Worm (Caenorhabditis elegans) whole organism, L4 larva: ENCODE data around the gene C05G5.5.

Experiments
- D1046.2 ChIP-seq: fragments of 200-800 bp; sonication (Bioruptor generic); IDR thresholded peaks from 2 replicates; pipeline ENCODE4 v1.3.6; 2022; ENCODE audit warnings: missing genetic modification characterization, missing compliant biosample characterization
- F37D6.2 ChIP-seq: sonication (generic microtip); optimal IDR thresholded peaks from 2 replicates; lab custom pipeline; 2016; ENCODE audit warnings: mild to moderate bottlenecking, missing genetic modification characterization, missing compliant biosample characterization
- T20F7.1 ChIP-seq: fragments of 200-800 bp; sonication (Bioruptor generic); optimal IDR thresholded peaks from 2 replicates; lab custom pipeline; 2018; ENCODE audit warnings: mild to moderate bottlenecking, missing genetic modification characterization, missing compliant biosample characterization
- Y48G9A.11 ChIP-seq: fragments of 200-800 bp; sonication (Bioruptor generic); IDR thresholded peaks from 2 replicates; pipeline ENCODE4 v1.3.6; 2022; ENCODE audit warnings: missing genetic modification reagents, missing genetic modification characterization, missing compliant biosample characterization
- Y5F2A.4 ChIP-seq: fragments of 200-800 bp; sonication (Bioruptor generic); optimal IDR thresholded peaks from 2 replicates; lab custom pipeline; 2018; ENCODE audit warnings: mild to moderate bottlenecking, missing genetic modification characterization, missing compliant biosample characterization
- Y75B8A.6 ChIP-seq: fragments of 200-800 bp; sonication (Bioruptor generic); IDR thresholded peaks from 2 replicates; pipeline ENCODE4 v1.3.6; 2022; ENCODE audit warnings: missing genetic modification reagents, missing genetic modification characterization, missing compliant biosample characterization
- ZK546.5 ChIP-seq, 2 experiments: sonication (generic microtip); optimal IDR thresholded peaks; 2 replicates each; lab custom pipeline; 2017; ENCODE audit warnings: missing biosample characterization in 2 of 2, missing genetic modification characterization in 2 of 2
- ama-1 ChIP-seq: fragments of 150-350 bp; optimal IDR thresholded peaks from 2 replicates; lab custom pipeline; 2014; ENCODE audit warnings: inconsistent platforms, mixed read lengths
- arid-1 ChIP-seq: fragments of 200-800 bp; sonication (Bioruptor generic); conservative IDR thresholded peaks from 2 replicates; pipeline ENCODE4 v1.3.6; 2022; ENCODE audit warnings: missing genetic modification reagents, missing genetic modification characterization, missing compliant biosample characterization
- attf-4 ChIP-seq: sonication (generic microtip); optimal IDR thresholded peaks from 3 replicates; lab custom pipeline; 2017; ENCODE audit warnings: missing biosample characterization, missing genetic modification characterization
- ceh-44 ChIP-seq: fragments of 200-800 bp; sonication (Bioruptor generic); IDR thresholded peaks from 2 replicates; pipeline ENCODE4 v1.3.6; 2022; ENCODE audit warnings: missing genetic modification reagents, missing genetic modification characterization, missing compliant biosample characterization
- ces-1 ChIP-seq: fragments of 150-350 bp; sonication (generic microtip); optimal IDR thresholded peaks from 4 replicates; lab custom pipeline; 2014; ENCODE audit warnings: missing biosample characterization, missing genetic modification reagents, missing genetic modification characterization
- cey-2 ChIP-seq: sonication (generic microtip); optimal IDR thresholded peaks from 3 replicates; lab custom pipeline; 2017; ENCODE audit warnings: missing genetic modification characterization, mild to moderate bottlenecking, missing compliant biosample characterization, antibody characterized with exemption, borderline replicate concordance; ENCODE audit not compliant: insufficient read depth
- daf-12 ChIP-seq: fragments of 150-350 bp; optimal IDR thresholded peaks from 2 replicates; lab custom pipeline; 2014; ENCODE audit warnings: missing biosample characterization, missing genetic modification reagents, missing genetic modification characterization
- daf-16 ChIP-seq, 3 experiments: sonication (generic microtip); optimal IDR thresholded peaks; 2 replicates each; lab custom pipeline; 2016 to 2017; ENCODE audit warnings: missing genetic modification characterization in 3 of 3, missing genetic modification reagents in 3 of 3, mild to moderate bottlenecking in 2 of 3, missing compliant biosample characterization in 2 of 3, missing biosample characterization in 1 of 3, moderate library complexity in 1 of 3
- dmd-6 ChIP-seq: fragments of 200-800 bp; sonication (Bioruptor generic); IDR thresholded peaks from 2 replicates; pipeline ENCODE4 v1.3.6; 2022; ENCODE audit warnings: missing genetic modification reagents, missing genetic modification characterization, missing compliant biosample characterization
- dmd-8 ChIP-seq: fragments of 200-800 bp; sonication (Bioruptor generic); IDR thresholded peaks from 2 replicates; pipeline ENCODE4 v1.3.6; 2022; ENCODE audit warnings: missing genetic modification characterization, missing compliant biosample characterization
- dmd-9 ChIP-seq: fragments of 200-800 bp; sonication (Bioruptor generic); IDR thresholded peaks from 2 replicates; pipeline ENCODE4 v1.3.6; 2022; ENCODE audit warnings: missing genetic modification reagents, missing genetic modification characterization, missing compliant biosample characterization
- egl-27 ChIP-seq: sonication (generic microtip); optimal IDR thresholded peaks from 3 replicates; lab custom pipeline; 2017; ENCODE audit warnings: missing biosample characterization, missing genetic modification reagents, missing genetic modification characterization
- egl-43 ChIP-seq: fragments of 200-800 bp; sonication (Bioruptor generic); IDR thresholded peaks from 2 replicates; pipeline ENCODE4 v1.3.6; 2022; ENCODE audit warnings: missing genetic modification reagents, missing genetic modification characterization, missing compliant biosample characterization
- fkh-10 ChIP-seq: fragments of 150-350 bp; optimal IDR thresholded peaks from 2 replicates; lab custom pipeline; 2014; ENCODE audit warnings: missing biosample characterization, missing genetic modification reagents, missing genetic modification characterization
- fos-1 ChIP-seq: fragments of 150-350 bp; optimal IDR thresholded peaks from 2 replicates; lab custom pipeline; 2014; ENCODE audit warnings: missing biosample characterization, missing genetic modification characterization
- hlh-11 ChIP-seq: fragments of 200-800 bp; sonication (Bioruptor generic); optimal IDR thresholded peaks from 2 replicates; lab custom pipeline; 2018; ENCODE audit warnings: mild to moderate bottlenecking, missing genetic modification characterization, missing compliant biosample characterization
- lin-13 ChIP-seq: fragments of 150-350 bp; optimal IDR thresholded peaks from 2 replicates; lab custom pipeline; 2014; ENCODE audit warnings: missing biosample characterization, missing genetic modification reagents, missing genetic modification characterization
- lin-29 ChIP-seq: fragments of 200-800 bp; sonication (Bioruptor generic); IDR thresholded peaks from 2 replicates; pipeline ENCODE4 v1.3.6; 2022; ENCODE audit warnings: missing genetic modification reagents, missing genetic modification characterization, missing compliant biosample characterization
- lsy-2 ChIP-seq, 2 experiments: fragments of 150-350 bp in 1 of 2; sonication (generic microtip) in 1 of 2; optimal IDR thresholded peaks; 2 replicates each; lab custom pipeline; 2014 to 2017; ENCODE audit warnings: missing biosample characterization in 2 of 2, missing genetic modification characterization in 2 of 2
- madf-5 ChIP-seq, 2 experiments: fragments of 200-800 bp; sonication (Bioruptor generic); IDR thresholded peaks; 2 replicates each; pipeline ENCODE4 v1.3.6; 2022; ENCODE audit warnings: missing compliant biosample characterization in 2 of 2, missing genetic modification characterization in 2 of 2
- mdl-1 ChIP-seq, 2 experiments: fragments of 150-350 bp in 1 of 2; sonication (generic microtip) in 1 of 2; optimal IDR thresholded peaks; 2 replicates each; lab custom pipeline; 2014 to 2017; ENCODE audit warnings: missing biosample characterization in 2 of 2, missing genetic modification characterization in 2 of 2
- mep-1 ChIP-seq: fragments of 150-350 bp; sonication (generic microtip); optimal IDR thresholded peaks from 3 replicates; lab custom pipeline; 2014; ENCODE audit warnings: missing biosample characterization, missing genetic modification characterization
- mes-2 ChIP-seq: sonication (generic microtip); optimal IDR thresholded peaks from 2 replicates; lab custom pipeline; 2016; ENCODE audit warnings: missing genotype, mild to moderate bottlenecking, missing genetic modification characterization, missing compliant biosample characterization; ENCODE audit not compliant: poor library complexity, severe bottlenecking
- mxl-2 ChIP-seq: fragments of 200-800 bp; sonication (Bioruptor generic); conservative IDR thresholded peaks from 2 replicates; pipeline ENCODE4 v1.3.6; 2022; ENCODE audit warnings: missing genetic modification reagents, missing genetic modification characterization, missing compliant biosample characterization
- nhr-10 ChIP-seq: fragments of 150-350 bp; optimal IDR thresholded peaks from 2 replicates; lab custom pipeline; 2014; ENCODE audit warnings: missing biosample characterization, missing genetic modification characterization
- nhr-237 ChIP-seq: sonication (generic microtip); optimal IDR thresholded peaks from 2 replicates; lab custom pipeline; 2017; ENCODE audit warnings: missing biosample characterization, missing genetic modification characterization
- nhr-28 ChIP-seq: fragments of 150-350 bp; optimal IDR thresholded peaks from 2 replicates; lab custom pipeline; 2014; ENCODE audit warnings: missing biosample characterization, missing genetic modification characterization
- nhr-48 ChIP-seq: sonication (generic microtip); optimal IDR thresholded peaks from 2 replicates; lab custom pipeline; 2016; ENCODE audit warnings: mild to moderate bottlenecking, missing genetic modification characterization, missing compliant biosample characterization
- nhr-76 ChIP-seq: fragments of 150-350 bp; optimal IDR thresholded peaks from 2 replicates; lab custom pipeline; 2014; ENCODE audit warnings: missing biosample characterization, missing genetic modification characterization
- pha-4 ChIP-seq, 2 experiments: fragments of 150-350 bp in 1 of 2; fragments of 200-800 bp in 1 of 2; sonication (Bioruptor generic) in 1 of 2; IDR thresholded peaks in 1 of 2; optimal IDR thresholded peaks in 1 of 2; 2 replicates each; pipeline versions ENCODE4 v1.3.6 to Lab custom; 2014 to 2022; ENCODE audit warnings: missing genetic modification characterization in 2 of 2, missing genetic modification reagents in 2 of 2, missing biosample characterization in 1 of 2, missing compliant biosample characterization in 1 of 2
- php-3 ChIP-seq: fragments of 200-800 bp; sonication (Bioruptor generic); IDR thresholded peaks from 2 replicates; pipeline ENCODE4 v1.3.6; 2022; ENCODE audit warnings: missing genetic modification reagents, missing genetic modification characterization, missing compliant biosample characterization
- pqm-1 ChIP-seq: sonication (generic microtip); optimal IDR thresholded peaks from 2 replicates; lab custom pipeline; 2017; ENCODE audit warnings: missing biosample characterization, missing genetic modification characterization
- rbr-2 ChIP-seq: sonication (generic microtip); optimal IDR thresholded peaks from 2 replicates; lab custom pipeline; 2016; ENCODE audit warnings: missing genotype, missing genetic modification characterization, missing compliant biosample characterization
- saeg-2 ChIP-seq: fragments of 200-800 bp; sonication (Bioruptor generic); IDR thresholded peaks from 2 replicates; pipeline ENCODE4 v1.3.6; 2022; ENCODE audit warnings: missing genetic modification reagents, missing genetic modification characterization, missing compliant biosample characterization
- sdz-12 ChIP-seq: fragments of 200-800 bp; sonication (Bioruptor generic); optimal IDR thresholded peaks from 2 replicates; lab custom pipeline; 2018; ENCODE audit warnings: mild to moderate bottlenecking, missing genetic modification characterization, missing compliant biosample characterization
- set-16 ChIP-seq: fragments of 200-800 bp; sonication (Bioruptor generic); IDR thresholded peaks from 2 replicates; pipeline ENCODE4 v1.3.6; 2022; ENCODE audit warnings: missing genetic modification reagents, missing genetic modification characterization, missing compliant biosample characterization
- spr-1 ChIP-seq: sonication (generic microtip); optimal IDR thresholded peaks from 2 replicates; lab custom pipeline; 2016; ENCODE audit warnings: mild to moderate bottlenecking, missing genetic modification characterization, missing compliant biosample characterization
- spr-3 ChIP-seq: fragments of 200-800 bp; sonication (Bioruptor generic); optimal IDR thresholded peaks from 2 replicates; lab custom pipeline; 2018; ENCODE audit warnings: mild to moderate bottlenecking, missing genetic modification characterization, missing compliant biosample characterization
- tra-1 ChIP-seq: fragments of 200-800 bp; sonication (Bioruptor generic); IDR thresholded peaks from 2 replicates; pipeline ENCODE4 v1.3.6; 2022; ENCODE audit warnings: missing genetic modification reagents, missing genetic modification characterization, missing compliant biosample characterization
- unc-130 ChIP-seq: sonication (generic microtip); optimal IDR thresholded peaks from 2 replicates; lab custom pipeline; 2016; ENCODE audit warnings: missing genetic modification reagents, missing genetic modification characterization, missing compliant biosample characterization
- vab-7 ChIP-seq: fragments of 200-800 bp; sonication (Bioruptor generic); IDR thresholded peaks from 2 replicates; pipeline ENCODE4 v1.3.6; 2022; ENCODE audit warnings: missing genetic modification reagents, missing genetic modification characterization, missing compliant biosample characterization
- zag-1 ChIP-seq: fragments of 150-350 bp; optimal IDR thresholded peaks from 2 replicates; lab custom pipeline; 2014; ENCODE audit warnings: missing biosample characterization, missing genetic modification characterization

The C05G5.5 gene

DNA sequence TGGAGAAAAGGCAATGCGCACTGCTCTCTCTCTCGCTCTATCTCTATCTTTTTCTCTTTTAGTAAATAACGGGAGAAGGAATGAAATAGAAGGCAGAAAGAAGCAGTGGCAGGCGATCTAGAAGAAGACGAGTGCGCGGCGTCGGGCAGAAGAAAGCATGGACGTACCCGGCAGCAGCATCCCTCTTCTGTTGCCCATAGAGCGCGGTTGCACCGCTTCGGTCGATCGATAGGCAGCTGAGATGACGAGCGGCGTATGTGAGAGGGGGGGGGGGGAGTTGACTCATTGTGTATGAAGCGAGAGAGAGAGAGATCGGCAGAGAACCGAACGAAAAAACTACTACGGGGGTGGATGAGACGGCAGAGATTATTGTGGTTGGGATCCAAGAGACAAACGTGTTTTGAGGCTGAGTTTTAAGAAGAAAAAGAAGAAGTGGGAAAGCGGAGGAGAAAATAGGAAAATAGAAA, 52.7 kb downstream of the C05G5.5 start (continued):
- TF ChIP-seq daf-16 (GFP tag; optimal IDR thresholded peaks at IDR 0.05; lab: Kevin White, UChicago) (peak in 1 of 2 experiments; percentile 95), daf-16 (tag; optimal IDR thresholded peaks at IDR 0.05; lab: Kevin White, UChicago) (peak; percentile 33), pha-4 (GFP tag; IDR thresholded peaks at IDR 0.05; lab: Robert Waterston, UW) (peak; percentile 88), pha-4 (tag; optimal IDR thresholded peaks at IDR 0.05; lab: Kevin White, UChicago) (no peak), Y5F2A.4 (GFP tag; lab: Kevin White, UChicago) (peak; percentile 56), dmd-9 (GFP tag; lab: Robert Waterston, UW) (0 out of 2 replicates have a peak, but pooled peaks have one; percentile 65), daf-12 (tag; lab: Kevin White, UChicago) (no peak), attf-4 (no peak), egl-43 (GFP tag; lab: Robert Waterston, UW) (peak; percentile 95), unc-130 (GFP tag; lab: Kevin White, UChicago) (no peak), lin-13 (peak; percentile 89), T20F7.1 (GFP tag; lab: Kevin White, UChicago) (peak; percentile 81), ZK546.5 (tag; optimal IDR thresholded peaks at IDR 0.05; lab: Kevin White, UChicago) (no peak), spr-3 (GFP tag; lab: Kevin White, UChicago) (peak; percentile 69), nhr-28 (tag; lab: Kevin White, UChicago) (peak; percentile 85), ama-1 (lab: Kevin White, UChicago) (no peak), nhr-237 (tag; lab: Kevin White, UChicago) (peak; percentile 45), Y48G9A.11 (GFP tag; lab: Robert Waterston, UW) (no peak), zag-1 (tag; lab: Kevin White, UChicago) (peak; percentile 49), ces-1 (GFP tag; lab: Kevin White, UChicago) (no peak), dmd-8 (GFP tag; lab: Robert Waterston, UW) (no peak), set-16 (GFP tag; lab: Robert Waterston, UW) (peak; percentile 99), fos-1 (no peak), fkh-10 (GFP tag; lab: Kevin White, UChicago) (peak; percentile 97), lsy-2 (tag; optimal IDR thresholded peaks at IDR 0.05; lab: Kevin White, UChicago) (peak; percentile 73 to 88), pqm-1 (no peak), php-3 (GFP tag; lab: Robert Waterston, UW) (0 out of 2 replicates have a peak, but pooled peaks have one; percentile 30), rbr-2 (peak; percentile 97), D1046.2 (GFP tag; lab: Robert Waterston, UW) (no peak), arid-1 (GFP tag; lab: Robert Waterston, UW) (peak; percentile 69), cey-2 (no peak), mes-2 (tag; lab: Kevin White, UChicago) (peak; percentile 76), nhr-10 (tag; lab: Kevin White, UChicago) (peak; percentile 72), sdz-12 (GFP tag; lab: Kevin White, UChicago) (no peak), mdl-1 (tag; optimal IDR thresholded peaks at IDR 0.05; lab: Kevin White, UChicago) (peak; percentile 90 to 91), dmd-6 (GFP tag; lab: Robert Waterston, UW) (peak; percentile 86), saeg-2 (GFP tag; lab: Robert Waterston, UW) (no peak; the same call in 1 of the 2 replicates), madf-5 (GFP tag; IDR thresholded peaks at IDR 0.05; lab: Robert Waterston, UW) (no peak), lin-29 (no peak), spr-1 (peak; percentile 84), F37D6.2 (tag; lab: Kevin White, UChicago) (peak; percentile 92), tra-1 (GFP tag; lab: Robert Waterston, UW) (peak; percentile 76), ceh-44 (GFP tag; lab: Robert Waterston, UW) (peak; percentile 59; the same call in 1 of the 2 replicates), mep-1 (tag; lab: Kevin White, UChicago) (peak; percentile 98), nhr-48 (tag; lab: Kevin White, UChicago) (peak; percentile 91), nhr-76 (tag; lab: Kevin White, UChicago) (no peak), egl-27 (tag; lab: Kevin White, UChicago) (no peak), hlh-11 (tag; lab: Kevin White, UChicago) (peak; percentile 99), mxl-2 (GFP tag; lab: Robert Waterston, UW) (0 out of 2 replicates have a peak, but pooled peaks have one; percentile 37), vab-7 (GFP tag; lab: Robert Waterston, UW) (peak; percentile 58; the same call in 1 of the 2 replicates), Y75B8A.6 (no peak)
